Fruit fly (Drosophila melanogaster) whole organism, wandering third instar larva: Measurements from ENCODE around the gene corto.
A peak's percentile ranks its signal among the peaks of the same experiment; 100 is the strongest.

Experiments
- Abd-B ChIP-seq: fragments of >200 bp; optimal IDR thresholded peaks from 2 replicates; lab custom pipeline; 2017; ENCODE audit warnings: missing biosample characterization, missing genetic modification characterization
- CG32264 ChIP-seq: fragments of 200-800 bp; sonication (Bioruptor generic); optimal IDR thresholded peaks from 2 replicates; lab custom pipeline; 2016; ENCODE audit warnings: missing biosample characterization, missing genetic modification characterization
- CG9705 ChIP-seq: fragments of 200-800 bp; sonication (Bioruptor generic); optimal IDR thresholded peaks from 2 replicates; lab custom pipeline; 2018; ENCODE audit warnings: missing biosample characterization, mild to moderate bottlenecking, missing genetic modification characterization
- CrebA ChIP-seq: fragments of 200-800 bp; sonication (Bioruptor generic); optimal IDR thresholded peaks from 2 replicates; lab custom pipeline; 2016; ENCODE audit warnings: missing biosample characterization, mild to moderate bottlenecking, missing genetic modification characterization, borderline replicate concordance
- Dfd ChIP-seq: fragments of >200 bp; optimal IDR thresholded peaks from 2 replicates; lab custom pipeline; 2017; ENCODE audit warnings: missing biosample characterization, missing genetic modification characterization
- Dif ChIP-seq: fragments of 200-275, 200-300 bp; sonication (Bioruptor generic); optimal IDR thresholded peaks from 2 replicates; lab custom pipeline; 2018; ENCODE audit warnings: missing biosample characterization, missing genetic modification characterization; ENCODE audit not compliant: partially characterized antibody
- GATAd ChIP-seq: sonication (Bioruptor generic); optimal IDR thresholded peaks from 2 replicates; lab custom pipeline; 2016; ENCODE audit warnings: missing biosample characterization, missing genetic modification characterization
- HLH106 ChIP-seq: fragments of 200-800 bp; optimal IDR thresholded peaks from 3 replicates; lab custom pipeline; 2019; ENCODE audit warnings: missing biosample characterization, mild to moderate bottlenecking, missing genetic modification characterization, moderate library complexity
- Hnf4 ChIP-seq: fragments of 200-800 bp; sonication (Bioruptor generic); optimal IDR thresholded peaks from 2 replicates; lab custom pipeline; 2016; ENCODE audit warnings: missing biosample characterization, mild to moderate bottlenecking, missing genetic modification characterization
- Hr78 ChIP-seq: fragments of >200 bp; optimal IDR thresholded peaks from 2 replicates; lab custom pipeline; 2017; ENCODE audit warnings: missing biosample characterization, missing genetic modification characterization
- Hr83 ChIP-seq: fragments of 200-300 bp; sonication (Bioruptor generic); optimal IDR thresholded peaks from 2 replicates; lab custom pipeline; 2016; ENCODE audit warnings: missing biosample characterization, mild to moderate bottlenecking, missing genetic modification characterization, moderate library complexity; ENCODE audit not compliant: poor library complexity, severe bottlenecking
- Jra ChIP-seq: sonication (Bioruptor generic); optimal IDR thresholded peaks from 2 replicates; lab custom pipeline; 2016; ENCODE audit warnings: missing biosample characterization, missing genetic modification characterization
- Mio ChIP-seq: sonication (Bioruptor generic); optimal IDR thresholded peaks from 2 replicates; lab custom pipeline; 2016; ENCODE audit warnings: missing biosample characterization, missing genetic modification characterization
- Myc ChIP-seq: fragments of >200 bp; optimal IDR thresholded peaks from 2 replicates; lab custom pipeline; 2017
- N ChIP-seq: fragments of >200 bp; optimal IDR thresholded peaks from 2 replicates; lab custom pipeline; 2018; ENCODE audit warnings: missing biosample characterization, missing external identifiers, missing genetic modification characterization
- OdsH ChIP-seq: fragments of 200-800 bp; sonication (Bioruptor generic); optimal IDR thresholded peaks from 2 replicates; lab custom pipeline; 2016; ENCODE audit warnings: missing biosample characterization, mild to moderate bottlenecking, missing genetic modification characterization
- Rel ChIP-seq, 2 experiments: fragments of 200-800 bp; sonication (Bioruptor generic) in 1 of 2; optimal IDR thresholded peaks; 2 replicates in 1 of 2; 3 replicates in 1 of 2; lab custom pipeline; 2016 to 2019; ENCODE audit warnings: mild to moderate bottlenecking in 2 of 2, missing biosample characterization in 2 of 2, missing genetic modification characterization in 2 of 2, moderate library complexity in 1 of 2
- Sp1 ChIP-seq: fragments of 200-800 bp; sonication (Bioruptor generic); optimal IDR thresholded peaks from 3 replicates; lab custom pipeline; 2019; ENCODE audit warnings: missing biosample characterization, mild to moderate bottlenecking, missing genetic modification characterization, moderate library complexity
- Vsx2 ChIP-seq: fragments of 200-300, 225-300 bp; sonication (Bioruptor generic); optimal IDR thresholded peaks from 2 replicates; lab custom pipeline; 2018; ENCODE audit warnings: missing biosample characterization, missing genetic modification characterization; ENCODE audit not compliant: partially characterized antibody
- br ChIP-seq: fragments of 200-800 bp; sonication (Bioruptor generic); optimal IDR thresholded peaks from 2 replicates; lab custom pipeline; 2016; ENCODE audit warnings: missing biosample characterization, missing genetic modification characterization
- brk ChIP-seq: fragments of 200-800 bp; sonication (Bioruptor generic); optimal IDR thresholded peaks from 2 replicates; lab custom pipeline; 2016; ENCODE audit warnings: missing biosample characterization, mild to moderate bottlenecking, missing genetic modification characterization
- dl ChIP-seq, 2 experiments: fragments of 175-275, 200-275 bp in 1 of 2; fragments of 200-275 bp in 1 of 2; sonication (Bioruptor generic); optimal IDR thresholded peaks; lab custom pipeline; 2018; ENCODE audit warnings: mild to moderate bottlenecking in 2 of 2, missing biosample characterization in 2 of 2, missing genetic modification characterization in 2 of 2, moderate library complexity in 2 of 2; ENCODE audit not compliant: partially characterized antibody in 2 of 2, insufficient read depth in 1 of 2
- dmrt93B ChIP-seq: fragments of 200-800 bp; sonication (Bioruptor generic); optimal IDR thresholded peaks from 2 replicates; lab custom pipeline; 2018; ENCODE audit warnings: missing biosample characterization, mild to moderate bottlenecking, missing genetic modification characterization
- dsf ChIP-seq: sonication (Bioruptor generic); optimal IDR thresholded peaks from 2 replicates; lab custom pipeline; 2016; ENCODE audit warnings: missing biosample characterization, missing genetic modification characterization, borderline replicate concordance
- ey ChIP-seq: fragments of 200-800 bp; sonication (Bioruptor generic); optimal IDR thresholded peaks from 2 replicates; lab custom pipeline; 2016; ENCODE audit warnings: missing biosample characterization, missing genetic modification characterization
- foxo ChIP-seq, 2 experiments: fragments of 200-800 bp; sonication (Bioruptor generic); optimal IDR thresholded peaks; 2 replicates in 1 of 2; 3 replicates in 1 of 2; lab custom pipeline; 2016 to 2017; ENCODE audit warnings: missing biosample characterization in 2 of 2, missing genetic modification characterization in 2 of 2
- fru ChIP-seq: fragments of 200-800 bp; sonication (Bioruptor generic); optimal IDR thresholded peaks from 3 replicates; lab custom pipeline; 2016; ENCODE audit warnings: missing biosample characterization, mild to moderate bottlenecking, missing genetic modification characterization
- h ChIP-seq: fragments of 200-800 bp; sonication (Bioruptor generic); optimal IDR thresholded peaks from 3 replicates; lab custom pipeline; 2016; ENCODE audit warnings: missing biosample characterization, mild to moderate bottlenecking, missing genetic modification characterization
- jim ChIP-seq: fragments of 175-275, 200-325 bp; sonication (Bioruptor generic); optimal IDR thresholded peaks from 2 replicates; lab custom pipeline; 2016; ENCODE audit warnings: missing biosample characterization, mild to moderate bottlenecking, missing genetic modification characterization
- lola ChIP-seq: fragments of >200 bp; optimal IDR thresholded peaks from 2 replicates; lab custom pipeline; 2017; ENCODE audit warnings: missing biosample characterization, missing genetic modification characterization
- pan ChIP-seq: fragments of >200 bp; optimal IDR thresholded peaks from 2 replicates; lab custom pipeline; 2017
- psq ChIP-seq: fragments of 200-800 bp; sonication (Bioruptor generic); optimal IDR thresholded peaks from 3 replicates; lab custom pipeline; 2017; ENCODE audit warnings: missing biosample characterization, mild to moderate bottlenecking, missing genetic modification characterization, moderate library complexity
- rgr ChIP-seq: fragments of 200-800 bp; sonication (Bioruptor generic); optimal IDR thresholded peaks from 3 replicates; lab custom pipeline; 2016; ENCODE audit warnings: missing biosample characterization, mild to moderate bottlenecking, missing genetic modification characterization
- sage ChIP-seq: fragments of 200-800 bp; sonication (Bioruptor generic); optimal IDR thresholded peaks from 2 replicates; lab custom pipeline; 2016; ENCODE audit warnings: missing biosample characterization, mild to moderate bottlenecking, missing genetic modification characterization
- sv ChIP-seq: fragments of 200-800 bp; sonication (Bioruptor generic); optimal IDR thresholded peaks from 3 replicates; lab custom pipeline; 2016; ENCODE audit warnings: missing biosample characterization, missing genetic modification characterization
- tai ChIP-seq: sonication (Bioruptor generic); optimal IDR thresholded peaks from 2 replicates; lab custom pipeline; 2016; ENCODE audit warnings: missing biosample characterization, missing genetic modification characterization
- usp ChIP-seq: fragments of >200 bp; optimal IDR thresholded peaks from 2 replicates; lab custom pipeline; 2017; ENCODE audit warnings: missing biosample characterization, missing genetic modification characterization
- woc ChIP-seq: sonication (Bioruptor generic); optimal IDR thresholded peaks from 2 replicates; lab custom pipeline; 2016; ENCODE audit warnings: missing biosample characterization, mild to moderate bottlenecking, missing genetic modification characterization

corto gene

DNA sequence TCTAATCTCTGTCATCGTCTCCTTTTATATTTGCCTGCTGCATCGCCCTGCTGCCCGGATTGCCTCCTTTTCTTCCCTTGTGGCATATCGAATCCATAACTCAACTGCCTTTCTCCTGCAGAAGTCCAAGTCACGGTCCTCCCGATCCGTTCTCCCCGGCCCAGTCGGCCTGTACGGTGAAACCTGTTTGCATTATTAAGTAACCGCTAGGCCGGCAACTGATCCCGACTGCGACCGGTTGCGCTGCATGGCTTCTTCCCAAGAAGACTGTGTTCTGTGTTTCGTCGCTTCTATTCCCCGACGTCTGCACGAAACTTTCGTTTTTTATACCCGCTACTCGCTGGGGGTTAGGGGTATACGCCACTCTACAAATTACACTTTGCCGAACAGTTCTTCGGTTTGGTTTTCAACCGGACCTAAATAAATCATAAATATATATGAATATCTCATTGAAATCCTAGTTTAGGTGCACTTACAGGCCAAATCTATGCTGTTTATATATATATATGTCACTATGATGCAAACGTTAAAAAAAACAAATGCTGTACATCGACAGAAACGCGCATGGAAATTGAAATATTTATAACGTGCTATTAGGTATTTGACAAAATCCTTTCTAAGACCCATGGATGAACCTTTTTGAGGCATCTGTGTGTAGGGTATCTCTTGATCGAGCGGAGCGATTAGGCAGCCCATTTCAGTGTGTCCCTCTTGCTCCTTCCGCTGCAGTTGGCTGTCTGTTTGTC, 2.8 kb upstream of the corto start:
- peak; percentile 24 for TF ChIP-seq br (GFP tag; lab: Kevin White, UChicago)
- TF ChIP-seq fru (GFP tag; lab: Kevin White, UChicago), result peak; percentile 65
- peak; percentile 56 for TF ChIP-seq brk (GFP tag; lab: Kevin White, UChicago)
- peak; percentile 32 for TF ChIP-seq Dif (GFP tag; lab: Kevin White, UChicago)
- TF ChIP-seq Vsx2 (GFP tag; lab: Kevin White, UChicago), result peak; percentile 33
- TF ChIP-seq CG32264 (GFP tag; lab: Kevin White, UChicago), result no peak
- TF ChIP-seq OdsH (GFP tag; lab: Kevin White, UChicago), result peak; percentile 50
- TF ChIP-seq ey (GFP tag; lab: Kevin White, UChicago), result peak; percentile 44
- peak; percentile 52 for TF ChIP-seq psq (GFP tag; lab: Kevin White, UChicago)
- peak; percentile 31 for TF ChIP-seq HLH106 (tag; lab: Kevin White, UChicago)
- TF ChIP-seq Abd-B (GFP tag; lab: Kevin White, UChicago), result no peak
- TF ChIP-seq sage, result peak; percentile 29
- peak; percentile 55 for TF ChIP-seq h (GFP tag; lab: Kevin White, UChicago)
- peak; percentile 51 for TF ChIP-seq woc (GFP tag; lab: Kevin White, UChicago)
- no peak for TF ChIP-seq jim
- peak; percentile 50 for TF ChIP-seq dmrt93B (GFP tag; lab: Kevin White, UChicago)
- TF ChIP-seq rgr, result peak; percentile 49
- peak in 1 of 2 experiments; percentile 61 for TF ChIP-seq foxo (GFP tag; optimal IDR thresholded peaks at IDR 0.05; lab: Kevin White, UChicago)
- TF ChIP-seq Myc (lab: Kevin White, UChicago), result no peak
- TF ChIP-seq Sp1 (GFP tag; lab: Kevin White, UChicago), result peak; percentile 27

DNA sequence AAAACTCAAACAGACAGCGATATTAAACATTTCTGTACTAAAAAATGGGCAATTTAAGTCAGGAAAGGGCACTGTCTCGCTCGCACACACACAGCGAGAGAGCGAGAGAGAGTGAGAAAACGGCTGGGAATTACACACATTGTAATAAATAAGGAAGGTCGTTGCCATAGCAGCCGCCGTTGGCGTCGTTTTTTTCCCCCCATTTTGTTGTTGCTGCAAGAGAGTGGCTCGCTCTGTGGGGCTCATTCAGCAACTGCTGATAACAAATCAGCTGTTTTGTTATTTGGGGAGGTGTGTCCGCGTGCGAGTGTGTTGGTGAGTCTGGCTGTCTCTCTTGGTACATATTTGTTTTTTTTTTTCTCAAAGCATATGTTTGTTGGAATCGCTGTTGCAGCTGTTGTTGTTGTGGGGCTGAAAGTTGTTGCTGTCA, 976 bp upstream of the corto start:
- TF ChIP-seq lola (GFP tag; lab: Kevin White, UChicago), result no peak
- TF ChIP-seq Hnf4 (GFP tag; lab: Kevin White, UChicago), result peak; percentile 37
- no peak for TF ChIP-seq Vsx2 (GFP tag; lab: Kevin White, UChicago)
- no peak for TF ChIP-seq GATAd (GFP tag; lab: Kevin White, UChicago)
- TF ChIP-seq jim, result peak; percentile 73
- peak; percentile 73 for TF ChIP-seq Hr83
- peak; percentile 78 for TF ChIP-seq Rel (GFP tag; optimal IDR thresholded peaks at IDR 0.05; lab: Kevin White, UChicago)
- peak; percentile 93 for TF ChIP-seq Rel (tag; optimal IDR thresholded peaks at IDR 0.05; lab: Kevin White, UChicago)
- no peak for TF ChIP-seq tai (GFP tag; lab: Kevin White, UChicago)
- no peak for TF ChIP-seq Hr78
- TF ChIP-seq Jra (GFP tag; lab: Kevin White, UChicago), result no peak
- peak; percentile 77 for TF ChIP-seq brk (GFP tag; lab: Kevin White, UChicago)
- TF ChIP-seq woc (GFP tag; lab: Kevin White, UChicago), result no peak
- TF ChIP-seq h (GFP tag; lab: Kevin White, UChicago), result peak; percentile 48
- TF ChIP-seq N (GFP tag; lab: Kevin White, UChicago), result no peak
- peak in 1 of 2 experiments; percentile 61 for TF ChIP-seq dl (GFP tag; optimal IDR thresholded peaks at IDR 0.05; lab: Kevin White, UChicago; ENCODE audit: insufficient read depth in 1 of 2, partially characterized antibody in 2 of 2)
- TF ChIP-seq foxo (GFP tag; optimal IDR thresholded peaks at IDR 0.05; lab: Kevin White, UChicago), result peak in 1 of 2 experiments; percentile 6
- TF ChIP-seq br (GFP tag; lab: Kevin White, UChicago), result peak; percentile 73
- TF ChIP-seq Dif (GFP tag; lab: Kevin White, UChicago), result peak; percentile 74
- TF ChIP-seq dmrt93B (GFP tag; lab: Kevin White, UChicago), result no peak
- no peak for TF ChIP-seq Myc (lab: Kevin White, UChicago)
- peak; percentile 60 for TF ChIP-seq sage
- TF ChIP-seq Sp1 (GFP tag; lab: Kevin White, UChicago), result peak; percentile 8
- no peak for TF ChIP-seq Abd-B (GFP tag; lab: Kevin White, UChicago)
- TF ChIP-seq usp (GFP tag; lab: Kevin White, UChicago), result no peak
- peak; percentile 12 for TF ChIP-seq Mio
- TF ChIP-seq sv (GFP tag; lab: Kevin White, UChicago), result no peak
- peak; percentile 40 for TF ChIP-seq OdsH (GFP tag; lab: Kevin White, UChicago)
- no peak for TF ChIP-seq CG9705 (GFP tag; lab: Kevin White, UChicago)
- TF ChIP-seq CG32264 (GFP tag; lab: Kevin White, UChicago), result peak; percentile 14
- peak; percentile 35 for TF ChIP-seq rgr
- peak; percentile 80 for TF ChIP-seq CrebA (GFP tag; lab: Kevin White, UChicago)
- TF ChIP-seq ey (GFP tag; lab: Kevin White, UChicago), result no peak
- peak; percentile 8 for TF ChIP-seq psq (GFP tag; lab: Kevin White, UChicago)
- no peak for TF ChIP-seq HLH106 (tag; lab: Kevin White, UChicago)
- TF ChIP-seq fru (GFP tag; lab: Kevin White, UChicago), result peak; percentile 48
- no peak for TF ChIP-seq pan
- no peak for TF ChIP-seq dsf (GFP tag; lab: Kevin White, UChicago)
- TF ChIP-seq Dfd (GFP tag; lab: Kevin White, UChicago), result no peak
